Worm (Caenorhabditis elegans) whole organism, late embryonic: ENCODE measurements around the gene sams-5.

Source experiments
- C08G9.2 ChIP-seq: sonication (generic microtip); optimal IDR thresholded peaks from 2 replicates; lab custom pipeline; 2016; ENCODE audit warnings: mild to moderate bottlenecking, missing genetic modification characterization, moderate library complexity, missing compliant biosample characterization
- C38D4.7 ChIP-seq: fragments of 200-800 bp; sonication (Bioruptor generic); optimal IDR thresholded peaks from 2 replicates; lab custom pipeline; 2018; ENCODE audit warnings: mild to moderate bottlenecking, missing genetic modification characterization, moderate library complexity, missing compliant biosample characterization
- K02D7.2 ChIP-seq: sonication (generic microtip); optimal IDR thresholded peaks from 2 replicates; lab custom pipeline; 2017; ENCODE audit warnings: mild to moderate bottlenecking, missing genetic modification characterization, missing compliant biosample characterization
- K09A11.1 ChIP-seq: sonication (generic microtip); optimal IDR thresholded peaks from 2 replicates; lab custom pipeline; 2017; ENCODE audit warnings: antibody characterized with exemption, mild to moderate bottlenecking, missing genetic modification characterization, missing compliant biosample characterization; ENCODE audit not compliant: insufficient read depth
- T23F11.4 ChIP-seq: fragments of 200-800 bp; sonication (Bioruptor generic); optimal IDR thresholded peaks from 2 replicates; lab custom pipeline; 2018; ENCODE audit warnings: mild to moderate bottlenecking, missing genetic modification characterization, missing compliant biosample characterization
- ceh-14 ChIP-seq: sonication (generic microtip); optimal IDR thresholded peaks from 2 replicates; lab custom pipeline; 2016; ENCODE audit warnings: missing genotype, missing genetic modification characterization, missing compliant biosample characterization
- ceh-19 ChIP-seq: fragments of 200-800 bp; sonication (Bioruptor generic); optimal IDR thresholded peaks from 2 replicates; lab custom pipeline; 2018; ENCODE audit warnings: mild to moderate bottlenecking, missing genetic modification characterization, missing compliant biosample characterization
- ceh-2 ChIP-seq: sonication (generic microtip); optimal IDR thresholded peaks from 2 replicates; lab custom pipeline; 2016; ENCODE audit warnings: missing genotype, missing genetic modification characterization, missing compliant biosample characterization
- ceh-22 ChIP-seq: sonication (generic microtip); optimal IDR thresholded peaks from 2 replicates; lab custom pipeline; 2017; ENCODE audit warnings: missing biosample characterization, missing genetic modification characterization
- ceh-24 ChIP-seq: sonication (generic microtip); optimal IDR thresholded peaks from 2 replicates; lab custom pipeline; 2016; ENCODE audit warnings: mild to moderate bottlenecking, missing genetic modification characterization, missing compliant biosample characterization
- ceh-31 ChIP-seq: sonication (generic microtip); optimal IDR thresholded peaks from 2 replicates; lab custom pipeline; 2016; ENCODE audit warnings: missing genetic modification characterization, missing compliant biosample characterization
- ceh-9 ChIP-seq: sonication (generic microtip); optimal IDR thresholded peaks from 2 replicates; lab custom pipeline; 2016; ENCODE audit warnings: mild to moderate bottlenecking, missing genetic modification characterization, inconsistent platforms, missing compliant biosample characterization
- dmd-4 ChIP-seq: sonication (generic microtip); optimal IDR thresholded peaks from 2 replicates; lab custom pipeline; 2016; ENCODE audit warnings: borderline replicate concordance, missing genetic modification characterization, missing compliant biosample characterization
- elt-2 ChIP-seq: sonication (generic microtip); optimal IDR thresholded peaks from 2 replicates; lab custom pipeline; 2016; ENCODE audit warnings: missing genetic modification reagents, missing genetic modification characterization, missing compliant biosample characterization
- ets-4 ChIP-seq: sonication (generic microtip); optimal IDR thresholded peaks from 2 replicates; lab custom pipeline; 2016; ENCODE audit warnings: missing genetic modification characterization, missing compliant biosample characterization
- eyg-1 ChIP-seq: sonication (generic microtip); optimal IDR thresholded peaks from 2 replicates; lab custom pipeline; 2016; ENCODE audit warnings: missing genotype, missing genetic modification characterization, missing compliant biosample characterization
- fkh-6 ChIP-seq: sonication (generic microtip); optimal IDR thresholded peaks from 2 replicates; lab custom pipeline; 2016; ENCODE audit warnings: missing genetic modification characterization, missing compliant biosample characterization
- gmeb-2 ChIP-seq: sonication (generic microtip); optimal IDR thresholded peaks from 2 replicates; lab custom pipeline; 2016; ENCODE audit warnings: missing genetic modification characterization, inconsistent platforms, missing compliant biosample characterization
- hlh-13 ChIP-seq: fragments of 200-800 bp; sonication (Bioruptor generic); optimal IDR thresholded peaks from 2 replicates; lab custom pipeline; 2018; ENCODE audit warnings: mild to moderate bottlenecking, missing genetic modification characterization, missing compliant biosample characterization
- hlh-30 ChIP-seq: sonication (generic microtip); optimal IDR thresholded peaks from 2 replicates; lab custom pipeline; 2017; ENCODE audit warnings: antibody characterized with exemption, missing genetic modification characterization, missing compliant biosample characterization; ENCODE audit not compliant: insufficient read depth
- hlh-8 ChIP-seq: sonication (generic microtip); optimal IDR thresholded peaks from 2 replicates; lab custom pipeline; 2016; ENCODE audit warnings: missing genotype, missing genetic modification characterization, missing compliant biosample characterization
- lin-11 ChIP-seq: fragments of 200-800 bp; sonication (Bioruptor generic); optimal IDR thresholded peaks from 2 replicates; lab custom pipeline; 2018; ENCODE audit warnings: mild to moderate bottlenecking, missing genetic modification characterization, missing compliant biosample characterization
- nhr-11 ChIP-seq: fragments of 150-350 bp; optimal IDR thresholded peaks from 2 replicates; lab custom pipeline; 2014; ENCODE audit warnings: missing biosample characterization, missing genetic modification characterization
- nhr-232 ChIP-seq: sonication (generic microtip); optimal IDR thresholded peaks from 2 replicates; lab custom pipeline; 2016; ENCODE audit warnings: missing genetic modification characterization, missing compliant biosample characterization
- odd-2 ChIP-seq: sonication (generic microtip); optimal IDR thresholded peaks from 2 replicates; lab custom pipeline; 2017; ENCODE audit warnings: antibody characterized with exemption, mild to moderate bottlenecking, missing genetic modification characterization, missing compliant biosample characterization
- pax-1 ChIP-seq: fragments of 150-350 bp; optimal IDR thresholded peaks from 2 replicates; lab custom pipeline; 2014; ENCODE audit warnings: missing biosample characterization, missing genetic modification characterization
- pha-2 ChIP-seq: sonication (generic microtip); optimal IDR thresholded peaks from 2 replicates; lab custom pipeline; 2017; ENCODE audit warnings: mild to moderate bottlenecking, missing genetic modification characterization, missing compliant biosample characterization
- pha-4 ChIP-seq: fragments of 150-350 bp; optimal IDR thresholded peaks from 2 replicates; lab custom pipeline; 2018; ENCODE audit warnings: missing biosample characterization, missing genetic modification reagents, missing genetic modification characterization
- pqm-1 ChIP-seq: sonication (generic microtip); optimal IDR thresholded peaks from 2 replicates; lab custom pipeline; 2016; ENCODE audit warnings: missing genetic modification characterization, missing compliant biosample characterization
- tbx-7 ChIP-seq: sonication (generic microtip); optimal IDR thresholded peaks from 2 replicates; lab custom pipeline; 2016; ENCODE audit warnings: missing genotype, missing genetic modification characterization, missing compliant biosample characterization
- ttx-3 ChIP-seq: sonication (generic microtip); optimal IDR thresholded peaks from 2 replicates; lab custom pipeline; 2016; ENCODE audit warnings: missing genetic modification reagents, missing genetic modification characterization, missing compliant biosample characterization
- unc-55 ChIP-seq: sonication (generic microtip); optimal IDR thresholded peaks from 2 replicates; lab custom pipeline; 2017; ENCODE audit warnings: missing biosample characterization, missing genetic modification reagents, missing genetic modification characterization
- ztf-16 ChIP-seq: sonication (generic microtip); optimal IDR thresholded peaks from 2 replicates; lab custom pipeline; 2017; ENCODE audit warnings: missing genetic modification characterization, missing compliant biosample characterization

Gene sams-5

ce11 chrIV:6290741-6291140, 11.4 kb upstream of the sams-5 start, which contains the start of gene srv-24:
Gene srv-24 (minus strand): TSS chrIV:6290841.
- TF ChIP-seq odd-2 (tag; lab: Kevin White, UChicago) = no peak

- no peak for TF ChIP-seq ceh-2 (tag; lab: Kevin White, UChicago)
- TF ChIP-seq hlh-30 (tag; lab: Kevin White, UChicago) = no peak
- no peak for TF ChIP-seq ttx-3 (tag; lab: Kevin White, UChicago)
- no peak for TF ChIP-seq C38D4.7 (GFP tag; lab: Kevin White, UChicago)
- no peak for TF ChIP-seq ceh-9
- TF ChIP-seq ztf-16 (tag; lab: Kevin White, UChicago) = no peak
- TF ChIP-seq pax-1 (tag; lab: Kevin White, UChicago) = no peak
- no peak for TF ChIP-seq pha-2 (tag; lab: Kevin White, UChicago)
- no peak for TF ChIP-seq ceh-31
- no peak for TF ChIP-seq ceh-19 (GFP tag; lab: Kevin White, UChicago)
- TF ChIP-seq ets-4 (tag; lab: Kevin White, UChicago) = no peak
These were observed 5.0 kb upstream of the sams-5 start, which contains the start of gene ops-1 for ce11 chrIV:6284277-6284676. Gene ops-1 (minus strand): TSS chrIV:6284377.

- TF ChIP-seq hlh-8 (tag; lab: Kevin White, UChicago) = no peak
- TF ChIP-seq dmd-4 (tag; lab: Kevin White, UChicago) = no peak
- no peak for TF ChIP-seq pha-2 (tag; lab: Kevin White, UChicago)
- TF ChIP-seq eyg-1 (tag; lab: Kevin White, UChicago) = no peak
- TF ChIP-seq T23F11.4 (GFP tag; lab: Kevin White, UChicago) = no peak
These were observed 2.8 kb upstream of the sams-5 start, which contains the start of gene srv-32 for ce11 chrIV:6282143-6282542. Gene srv-32 (minus strand): TSS chrIV:6282243.

- TF ChIP-seq gmeb-2 (tag; lab: Kevin White, UChicago) = no peak
- TF ChIP-seq elt-2 (tag; lab: Kevin White, UChicago) = peak; percentile 78
- no peak for TF ChIP-seq K09A11.1
- no peak for TF ChIP-seq lin-11
These were observed 3.6 kb downstream of the sams-5 start, which contains the start of the genes aat-4 and T13A10.1 for ce11 chrIV:6275671-6276209. Gene aat-4 (minus strand): TSS chrIV:6275721. Gene T13A10.1 (plus strand): TSS chrIV:6276081.

- no peak for TF ChIP-seq tbx-7
- no peak for TF ChIP-seq fkh-6 (tag; lab: Kevin White, UChicago)
- TF ChIP-seq ceh-14 (tag; lab: Kevin White, UChicago) = no peak
- TF ChIP-seq pqm-1 = no peak
- no peak for TF ChIP-seq ceh-24
- TF ChIP-seq ceh-22 (tag; lab: Kevin White, UChicago) = no peak
- TF ChIP-seq pha-4 (tag; lab: Kevin White, UChicago) = no peak
- no peak for TF ChIP-seq hlh-13
- TF ChIP-seq unc-55 = no peak
- TF ChIP-seq gmeb-2 (tag; lab: Kevin White, UChicago) = no peak
- no peak for TF ChIP-seq C08G9.2 (tag; lab: Kevin White, UChicago)
- no peak for TF ChIP-seq nhr-232 (tag; lab: Kevin White, UChicago)
- TF ChIP-seq ceh-31 = no peak
- no peak for TF ChIP-seq K02D7.2 (tag; lab: Kevin White, UChicago)
- TF ChIP-seq nhr-11 = no peak
- no peak for TF ChIP-seq lin-11
These were observed 7.4 kb downstream of the sams-5 start, which contains the start of gene srv-31 for ce11 chrIV:6271923-6272322. Gene srv-31 (minus strand): TSS chrIV:6272023.
